Fruit fly (Drosophila melanogaster) whole organism: ENCODE data around the gene CG42762.

ENCODE experiments used
- CG8478 ChIP-seq: fragments of >200 bp; optimal IDR thresholded peaks from 2 replicates; lab custom pipeline; 2018; ENCODE audit warnings: inconsistent platforms
- pan ChIP-seq: fragments of >200 bp; optimal IDR thresholded peaks from 2 replicates; lab custom pipeline; 2017
- psq ChIP-seq: fragments of >200 bp; optimal IDR thresholded peaks from 2 replicates; lab custom pipeline; 2017

- no peak for TF ChIP-seq psq (lab: Kevin White, UChicago)
- TF ChIP-seq CG8478 (lab: Kevin White, UChicago) = no peak
- no peak for TF ChIP-seq pan (lab: Kevin White, UChicago)
Measured at dm6 chr2L:8143947-8144346, at the start of gene CG42762.
